Fruit fly (Drosophila melanogaster) whole organism, embryonic: Measurements from ENCODE around the gene MED14.

Experiments
- CG10209 ChIP-seq: fragments of 200-800 bp; sonication (Bioruptor generic); optimal IDR thresholded peaks from 3 replicates; lab custom pipeline; 2017; ENCODE audit warnings: missing biosample characterization, mild to moderate bottlenecking, missing genetic modification characterization, missing genetic modification reagents
- CG10267 ChIP-seq: fragments of 200-800 bp; sonication (Bioruptor generic); optimal IDR thresholded peaks from 2 replicates; lab custom pipeline; 2018; ENCODE audit warnings: missing biosample characterization, mild to moderate bottlenecking, missing genetic modification characterization, moderate library complexity
- CG10321 ChIP-seq: fragments of 200-800 bp; sonication (Bioruptor generic); IDR thresholded peaks from 2 replicates; pipeline ENCODE4 v1.3.6; 2022; ENCODE audit warnings: missing biosample characterization, missing genetic modification characterization
- CG11504 ChIP-seq: fragments of 200-800 bp; sonication (Bioruptor generic); optimal IDR thresholded peaks from 3 replicates; lab custom pipeline; 2019; ENCODE audit warnings: missing biosample characterization, mild to moderate bottlenecking, missing genetic modification characterization, moderate library complexity
- CG13123 ChIP-seq: fragments of 200-800 bp; sonication (Bioruptor generic); optimal IDR thresholded peaks from 2 replicates; lab custom pipeline; 2016; ENCODE audit warnings: missing biosample characterization, missing genetic modification characterization
- CG14014 ChIP-seq: fragments of 200-800 bp; sonication (Bioruptor generic); IDR thresholded peaks from 2 replicates; pipeline ENCODE4 v1.3.6; 2022; ENCODE audit warnings: missing biosample characterization, missing genetic modification characterization
- CG1647 ChIP-seq: fragments of 200-800 bp; sonication (Bioruptor generic); optimal IDR thresholded peaks from 3 replicates; lab custom pipeline; 2016; ENCODE audit warnings: missing biosample characterization, missing genetic modification characterization
- CG17385 ChIP-seq: fragments of 200-800 bp; sonication (Bioruptor generic); optimal IDR thresholded peaks from 3 replicates; lab custom pipeline; 2018; ENCODE audit warnings: missing biosample characterization, mild to moderate bottlenecking, missing genetic modification characterization
- CG17912 ChIP-seq: fragments of 200-800 bp; sonication (Bioruptor generic); optimal IDR thresholded peaks from 2 replicates; lab custom pipeline; 2018; ENCODE audit warnings: missing biosample characterization, mild to moderate bottlenecking, missing genetic modification characterization
- CG18764 ChIP-seq: fragments of 200-800 bp; sonication (Bioruptor generic); optimal IDR thresholded peaks from 3 replicates; lab custom pipeline; 2016; ENCODE audit warnings: missing biosample characterization, missing genetic modification characterization
- CG2199 ChIP-seq: fragments of 200-800 bp; sonication (Bioruptor generic); IDR thresholded peaks from 3 replicates; pipeline ENCODE4 v1.3.6; 2022; ENCODE audit warnings: missing biosample characterization, missing genetic modification characterization
- CG3407 ChIP-seq: fragments of 200-800 bp; sonication (Bioruptor generic); optimal IDR thresholded peaks from 2 replicates; lab custom pipeline; 2018; ENCODE audit warnings: missing biosample characterization, mild to moderate bottlenecking, missing genetic modification characterization
- CG6254 ChIP-seq: fragments of 200-800 bp; sonication (Bioruptor generic); optimal IDR thresholded peaks from 3 replicates; lab custom pipeline; 2017; ENCODE audit warnings: mild to moderate bottlenecking, missing biosample characterization, missing genetic modification reagents, missing genetic modification characterization
- CG6765 ChIP-seq: fragments of 200-800 bp; sonication (Bioruptor generic); optimal IDR thresholded peaks from 3 replicates; lab custom pipeline; 2017; ENCODE audit warnings: missing biosample characterization, mild to moderate bottlenecking, missing genetic modification characterization
- CG7963 ChIP-seq: fragments of 200-800 bp; sonication (Bioruptor generic); IDR thresholded peaks from 3 replicates; pipeline ENCODE4 v1.3.6; 2022; ENCODE audit warnings: missing biosample characterization, missing genetic modification characterization; ENCODE audit not compliant: partially characterized antibody
- CG8290 ChIP-seq, 3 experiments: fragments of 200-800 bp; sonication (Bioruptor generic); optimal IDR thresholded peaks; 2 replicates each; lab custom pipeline; 2016 to 2019; ENCODE audit warnings: missing biosample characterization in 3 of 3, missing genetic modification characterization in 3 of 3, mild to moderate bottlenecking in 2 of 3, moderate library complexity in 1 of 3
- CG8388 ChIP-seq: fragments of 200-800 bp; sonication (Bioruptor generic); optimal IDR thresholded peaks from 2 replicates; lab custom pipeline; 2019; ENCODE audit warnings: missing biosample characterization, mild to moderate bottlenecking, missing genetic modification characterization, moderate library complexity
- CrebB ChIP-seq: fragments of 200-800 bp; sonication (Bioruptor generic); optimal IDR thresholded peaks from 3 replicates; lab custom pipeline; 2018; ENCODE audit warnings: missing biosample characterization, mild to moderate bottlenecking, missing genetic modification characterization
- E2f2 ChIP-seq: fragments of 200-800 bp; sonication (Bioruptor generic); IDR thresholded peaks from 2 replicates; pipeline ENCODE4 v1.3.6; 2022; ENCODE audit warnings: missing biosample characterization, missing genetic modification characterization
- Gug ChIP-seq: fragments of 200-800 bp; sonication (Bioruptor generic); IDR thresholded peaks from 4 replicates; pipeline ENCODE4 v1.3.6; 2022; ENCODE audit warnings: missing biosample characterization, missing genetic modification characterization
- Med ChIP-seq: fragments of 200-800 bp; sonication (Bioruptor generic); peaks from one replicate; lab custom pipeline; 2016; ENCODE audit warnings: missing biosample characterization, missing genetic modification characterization, mild to moderate bottlenecking, inconsistent platforms, moderate library complexity
- Ptx1 ChIP-seq: fragments of 200-800 bp; sonication (Bioruptor generic); IDR thresholded peaks from 2 replicates; pipeline ENCODE4 v1.3.6; 2022; ENCODE audit warnings: missing biosample characterization, missing genetic modification characterization
- Rfx ChIP-seq: fragments of 200-800 bp; sonication (Bioruptor generic); IDR thresholded peaks from 2 replicates; pipeline ENCODE4 v1.3.6; 2022; ENCODE audit warnings: missing biosample characterization, missing genetic modification characterization
- Sox102F ChIP-seq: fragments of 200-800 bp; sonication (Bioruptor generic); optimal IDR thresholded peaks from 2 replicates; lab custom pipeline; 2018; ENCODE audit warnings: missing biosample characterization, mild to moderate bottlenecking, missing genetic modification characterization, moderate library complexity
- TFAM ChIP-seq: fragments of 200-800 bp; sonication (Bioruptor generic); optimal IDR thresholded peaks from 2 replicates; lab custom pipeline; 2017; ENCODE audit warnings: missing biosample characterization, missing genetic modification characterization, inconsistent platforms
- ab ChIP-seq: fragments of 200-800 bp; sonication (Bioruptor generic); optimal IDR thresholded peaks from 2 replicates; lab custom pipeline; 2016; ENCODE audit warnings: missing biosample characterization, missing genetic modification characterization
- abd-A ChIP-seq: fragments of 200-800 bp; sonication (Bioruptor generic); optimal IDR thresholded peaks from 3 replicates; lab custom pipeline; 2019; ENCODE audit warnings: missing biosample characterization, mild to moderate bottlenecking, missing genetic modification characterization, moderate library complexity
- ara ChIP-seq: fragments of 200-800 bp; sonication (Bioruptor generic); IDR thresholded peaks from 2 replicates; pipeline ENCODE4 v1.3.6; 2022; ENCODE audit warnings: missing biosample characterization, missing genetic modification characterization
- ase ChIP-seq: fragments of 200-800 bp; sonication (Bioruptor generic); IDR thresholded peaks from 3 replicates; pipeline ENCODE4 v1.3.6; 2022; ENCODE audit warnings: missing biosample characterization, missing genetic modification characterization
- fd64A ChIP-seq: fragments of 200-800 bp; sonication (Bioruptor generic); optimal IDR thresholded peaks from 3 replicates; lab custom pipeline; 2018; ENCODE audit warnings: missing biosample characterization, mild to moderate bottlenecking, missing genetic modification characterization
- ftz-f1 ChIP-seq: fragments of 200-800 bp; sonication (Bioruptor generic); optimal IDR thresholded peaks from 2 replicates; lab custom pipeline; 2016; ENCODE audit warnings: missing biosample characterization, missing genetic modification characterization
- gce ChIP-seq: fragments of 200-800 bp; sonication (Bioruptor generic); IDR thresholded peaks from 3 replicates; pipeline ENCODE4 v1.3.6; 2022; ENCODE audit warnings: missing biosample characterization, missing genetic modification characterization
- grn ChIP-seq: fragments of 200-800 bp; sonication (Bioruptor generic); optimal IDR thresholded peaks from 3 replicates; lab custom pipeline; 2017; ENCODE audit warnings: missing biosample characterization, missing genetic modification characterization
- her ChIP-seq: fragments of 200-800 bp; sonication (Bioruptor generic); optimal IDR thresholded peaks from 2 replicates; lab custom pipeline; 2016; ENCODE audit warnings: missing biosample characterization, missing genetic modification characterization
- hkb ChIP-seq, 2 experiments: fragments of 200-800 bp in 1 of 2; fragments of >200 bp in 1 of 2; sonication (Bioruptor generic) in 1 of 2; IDR thresholded peaks in 1 of 2; optimal IDR thresholded peaks in 1 of 2; 2 replicates each; pipeline versions ENCODE4 v1.3.6 to Lab custom; 2017 to 2022; ENCODE audit warnings: missing biosample characterization in 1 of 2, missing genetic modification characterization in 1 of 2
- ken ChIP-seq: fragments of 200-800 bp; sonication (Bioruptor generic); IDR thresholded peaks from 3 replicates; pipeline ENCODE4 v1.3.6; 2022; ENCODE audit warnings: missing biosample characterization, missing genetic modification characterization
- lmd ChIP-seq: fragments of 200-800 bp; sonication (Bioruptor generic); IDR thresholded peaks from 2 replicates; pipeline ENCODE4 v1.3.6; 2022; ENCODE audit warnings: missing biosample characterization, missing genetic modification characterization
- pan ChIP-seq, 4 experiments: fragments of >200 bp in 3 of 4; fragments of 200-800 bp in 1 of 4; sonication (Bioruptor generic) in 1 of 4; optimal IDR thresholded peaks in 3 of 4; IDR thresholded peaks in 1 of 4; 2 replicates each; pipeline versions ENCODE4 v1.3.6 to Lab custom; 2017 to 2022; ENCODE audit warnings: missing biosample characterization in 2 of 4, missing genetic modification characterization in 2 of 4, mixed read lengths in 1 of 4
- prd ChIP-seq, 3 experiments: fragments of >200 bp in 2 of 3; fragments of 200-800 bp in 1 of 3; sonication (Bioruptor generic) in 1 of 3; optimal IDR thresholded peaks in 2 of 3; IDR thresholded peaks in 1 of 3; 2 replicates in 2 of 3; 3 replicates in 1 of 3; pipeline versions ENCODE4 v1.3.6 to Lab custom; 2017 to 2022; ENCODE audit warnings: missing biosample characterization in 1 of 3, missing genetic modification characterization in 1 of 3
- salm ChIP-seq: fragments of 200-800 bp; sonication (Bioruptor generic); optimal IDR thresholded peaks from 2 replicates; lab custom pipeline; 2018; ENCODE audit warnings: missing biosample characterization, mild to moderate bottlenecking, missing genetic modification characterization
- schlank ChIP-seq: fragments of 200-800 bp; sonication (Bioruptor generic); optimal IDR thresholded peaks from 2 replicates; lab custom pipeline; 2018; ENCODE audit warnings: missing biosample characterization, mild to moderate bottlenecking, missing genetic modification characterization
- sd ChIP-seq: fragments of 200-800 bp; sonication (Bioruptor generic); optimal IDR thresholded peaks from 3 replicates; lab custom pipeline; 2018; ENCODE audit warnings: missing biosample characterization, mild to moderate bottlenecking, missing genetic modification characterization, moderate library complexity
- seq ChIP-seq: fragments of 200-800 bp; sonication (Bioruptor generic); IDR thresholded peaks from 2 replicates; pipeline ENCODE4 v1.3.6; 2022; ENCODE audit warnings: missing biosample characterization, missing genetic modification characterization
- slbo ChIP-seq: fragments of 200-800 bp; sonication (Bioruptor generic); IDR thresholded peaks from 2 replicates; pipeline ENCODE4 v1.3.6; 2022; ENCODE audit warnings: missing biosample characterization, missing genetic modification characterization
- vvl ChIP-seq: fragments of 200-800 bp; sonication (Bioruptor generic); IDR thresholded peaks from 2 replicates; pipeline ENCODE4 v1.3.6; 2022; ENCODE audit warnings: missing biosample characterization, missing genetic modification characterization
- wor ChIP-seq: fragments of 200-800 bp; sonication (Bioruptor generic); IDR thresholded peaks from 2 replicates; pipeline ENCODE4 v1.3.6; 2022; ENCODE audit warnings: missing biosample characterization, missing genetic modification characterization
- z ChIP-seq: fragments of 200-800 bp; sonication (Bioruptor generic); IDR thresholded peaks from 3 replicates; pipeline ENCODE4 v1.3.6; 2022; ENCODE audit warnings: missing biosample characterization, missing genetic modification characterization

Gene MED14

DNA sequence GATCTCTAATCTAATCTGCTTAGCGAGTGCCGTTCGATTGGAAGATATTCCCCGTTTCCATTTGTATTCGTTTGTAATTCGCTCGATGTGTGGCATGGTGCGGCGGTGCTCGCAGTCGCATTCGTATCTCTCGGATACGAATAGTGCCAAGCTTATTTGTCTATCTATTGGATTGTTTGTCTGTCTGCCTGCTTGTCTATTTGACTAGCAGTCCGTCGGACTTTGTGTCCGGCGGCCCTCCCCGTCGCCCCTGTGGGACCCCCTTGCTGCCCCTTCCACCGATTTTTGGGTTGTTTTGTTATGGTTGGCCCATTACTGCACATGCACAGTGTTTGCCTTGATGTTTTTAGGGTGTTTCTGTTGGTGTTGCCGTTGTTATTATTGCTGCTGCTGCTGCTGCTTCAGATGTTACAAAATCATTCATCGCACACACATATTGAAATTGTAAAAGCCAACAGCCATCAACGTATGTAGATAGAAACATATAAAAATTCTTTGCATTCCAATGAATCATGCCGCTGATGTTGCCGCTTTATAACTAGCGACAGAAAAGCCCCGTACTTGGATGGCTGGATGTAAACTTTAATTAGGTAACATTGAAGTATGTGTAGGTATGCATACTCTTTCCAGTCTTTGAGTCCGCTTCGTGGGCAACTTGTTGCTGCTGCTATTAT is 21.8 kb downstream of the MED14 start:
- TF ChIP-seq Med (GFP tag; lab: Kevin White, UChicago) (peak; percentile 79), CG7963 (no peak), hkb (optimal IDR thresholded peaks at IDR 0.05; lab: Kevin White, UChicago) (no peak), hkb (GFP tag; IDR thresholded peaks at IDR 0.05; lab: Robert Waterston, UW) (peak; percentile 72), CG6254 (GFP tag; lab: Kevin White, UChicago) (peak; percentile 25), grn (peak; percentile 81), CG3407 (GFP tag; lab: Kevin White, UChicago) (peak; percentile 39), CG11504 (tag; lab: Kevin White, UChicago) (no peak), Rfx (GFP tag; lab: Robert Waterston, UW) (no peak), slbo (GFP tag; lab: Robert Waterston, UW) (0 out of 2 replicates have a peak, but pooled peaks have one; percentile 20), prd (optimal IDR thresholded peaks at IDR 0.05; lab: Kevin White, UChicago) (no peak), prd (GFP tag; IDR thresholded peaks at IDR 0.05; lab: Robert Waterston, UW) (0 out of 3 replicates have a peak, but pooled peaks have one; percentile 13), CG6765 (GFP tag; lab: Kevin White, UChicago) (no peak), ase (GFP tag; lab: Robert Waterston, UW) (peak; percentile 39; the same call in 1 of the 3 replicates), seq (peak; percentile 26; the same call in 1 of the 2 replicates), CG17385 (GFP tag; lab: Kevin White, UChicago) (peak; percentile 35), fd64A (GFP tag; lab: Kevin White, UChicago) (peak; percentile 67), gce (GFP tag; lab: Robert Waterston, UW) (peak; percentile 58; the same call in 1 of the 3 replicates), Gug (GFP tag; lab: Robert Waterston, UW) (no peak), her (no peak), CG10209 (GFP tag; lab: Kevin White, UChicago) (peak; percentile 85), CG14014 (peak; percentile 24; the same call in 1 of the 2 replicates), E2f2 (GFP tag; lab: Robert Waterston, UW) (peak; percentile 17; the same call in 1 of the 2 replicates), Sox102F (GFP tag; lab: Kevin White, UChicago) (peak; percentile 28), ara (GFP tag; lab: Robert Waterston, UW) (peak; percentile 47; the same call in 1 of the 2 replicates), CG8290 (GFP tag; optimal IDR thresholded peaks at IDR 0.05; lab: Kevin White, UChicago) (no peak), CG8290 (tag; optimal IDR thresholded peaks at IDR 0.05; lab: Kevin White, UChicago) (peak in 1 of 2 experiments; percentile 68), wor (GFP tag; lab: Robert Waterston, UW) (no peak), schlank (tag; lab: Kevin White, UChicago) (no peak), CG2199 (peak; percentile 94), vvl (GFP tag; lab: Robert Waterston, UW) (peak; percentile 42; the same call in 1 of the 2 replicates), TFAM (GFP tag; lab: Kevin White, UChicago) (no peak), CG18764 (GFP tag; lab: Kevin White, UChicago) (peak; percentile 1), CrebB (tag; lab: Kevin White, UChicago) (peak; percentile 15), lmd (GFP tag; lab: Robert Waterston, UW) (no peak), pan (optimal IDR thresholded peaks at IDR 0.05; lab: Kevin White, UChicago) (no peak), pan (GFP tag; optimal IDR thresholded peaks at IDR 0.05 in 1 of 2, IDR thresholded peaks at IDR 0.05 in 1 of 2) (peak in 1 of 2 experiments; percentile 53), CG13123 (GFP tag; lab: Kevin White, UChicago) (peak; percentile 9), salm (peak; percentile 38), Ptx1 (GFP tag; lab: Robert Waterston, UW) (no peak), CG10267 (tag; lab: Kevin White, UChicago) (no peak), ab (GFP tag; lab: Kevin White, UChicago) (no peak), CG1647 (GFP tag; lab: Kevin White, UChicago) (no peak), ftz-f1 (GFP tag; lab: Kevin White, UChicago) (no peak), CG8388 (GFP tag; lab: Kevin White, UChicago) (no peak), abd-A (tag; lab: Kevin White, UChicago) (peak; percentile 11), z (GFP tag; lab: Robert Waterston, UW) (peak; percentile 62; the same call in 1 of the 3 replicates), ken (GFP tag; lab: Robert Waterston, UW) (peak; percentile 28; the same call in 1 of the 3 replicates), CG17912 (GFP tag; lab: Kevin White, UChicago) (peak; percentile 64), CG10321 (0 out of 2 replicates have a peak, but pooled peaks have one; percentile 38), sd (tag; lab: Kevin White, UChicago) (peak; percentile 99)
